Fruit fly (Drosophila melanogaster) whole organism, embryonic: ENCODE data around the gene Sf3b1.

Experiments used
- Atf-2 ChIP-seq: fragments of 200-800 bp; sonication (Bioruptor generic); optimal IDR thresholded peaks from 2 replicates; lab custom pipeline; 2016; ENCODE audit warnings: missing biosample characterization, missing genetic modification characterization
- Atf6 ChIP-seq: fragments of 200-800 bp; sonication (Bioruptor generic); IDR thresholded peaks from 2 replicates; pipeline ENCODE4 v1.3.6; 2022; ENCODE audit warnings: missing biosample characterization, missing genetic modification characterization
- CG10267 ChIP-seq: fragments of 200-800 bp; sonication (Bioruptor generic); optimal IDR thresholded peaks from 2 replicates; lab custom pipeline; 2018; ENCODE audit warnings: missing biosample characterization, mild to moderate bottlenecking, missing genetic modification characterization, moderate library complexity
- CG12104 ChIP-seq: fragments of 200-800 bp; sonication (Bioruptor generic); optimal IDR thresholded peaks from 3 replicates; lab custom pipeline; 2016; ENCODE audit warnings: missing biosample characterization, missing genetic modification characterization
- CG12155 ChIP-seq: fragments of 200-800 bp; sonication (Bioruptor generic); optimal IDR thresholded peaks from 3 replicates; lab custom pipeline; 2016; ENCODE audit warnings: missing biosample characterization, missing genetic modification characterization
- CG13624 ChIP-seq: fragments of 200-800 bp; sonication (Bioruptor generic); optimal IDR thresholded peaks from 2 replicates; lab custom pipeline; 2016; ENCODE audit warnings: missing biosample characterization, missing genetic modification characterization
- CG14860 ChIP-seq: fragments of 200-800 bp; sonication (Bioruptor generic); IDR thresholded peaks from 3 replicates; pipeline ENCODE4 v1.3.6; 2022; ENCODE audit warnings: missing biosample characterization, missing genetic modification characterization; ENCODE audit not compliant: partially characterized antibody
- CG14965 ChIP-seq: fragments of 200-800 bp; sonication (Bioruptor generic); optimal IDR thresholded peaks from 2 replicates; lab custom pipeline; 2016; ENCODE audit warnings: missing biosample characterization, missing genetic modification characterization, borderline replicate concordance
- CG17802 ChIP-seq: fragments of 200-800 bp; sonication (Bioruptor generic); optimal IDR thresholded peaks from 2 replicates; lab custom pipeline; 2018; ENCODE audit warnings: missing biosample characterization, mild to moderate bottlenecking, missing genetic modification characterization, moderate library complexity
- CG2120 ChIP-seq: fragments of 200-800 bp; sonication (Bioruptor generic); optimal IDR thresholded peaks from 3 replicates; lab custom pipeline; 2016; ENCODE audit warnings: missing biosample characterization, missing genetic modification characterization
- CG2889 ChIP-seq: fragments of 200-800 bp; sonication (Bioruptor generic); IDR thresholded peaks from 3 replicates; pipeline ENCODE4 v1.3.6; 2022; ENCODE audit warnings: missing biosample characterization, missing genetic modification characterization
- CG33557 ChIP-seq: fragments of 200-800 bp; sonication (Bioruptor generic); optimal IDR thresholded peaks from 2 replicates; lab custom pipeline; 2019; ENCODE audit warnings: missing biosample characterization, mild to moderate bottlenecking, missing genetic modification characterization, moderate library complexity
- CG3726 ChIP-seq: fragments of 200-800 bp; sonication (Bioruptor generic); IDR thresholded peaks from 3 replicates; pipeline ENCODE4, ENCODE4 v1.3.6; 2022; ENCODE audit warnings: missing biosample characterization, missing genetic modification characterization
- CG3995 ChIP-seq: fragments of 200-800 bp; sonication (Bioruptor generic); optimal IDR thresholded peaks from 3 replicates; lab custom pipeline; 2016; ENCODE audit warnings: missing biosample characterization, missing genetic modification characterization
- CG6654 ChIP-seq: fragments of 200-800 bp; sonication (Bioruptor generic); optimal IDR thresholded peaks from 2 replicates; lab custom pipeline; 2017; ENCODE audit warnings: missing biosample characterization, mild to moderate bottlenecking, missing genetic modification characterization
- CG9609 ChIP-seq: fragments of 200-800 bp; sonication (Bioruptor generic); optimal IDR thresholded peaks from 3 replicates; lab custom pipeline; 2016; ENCODE audit warnings: missing biosample characterization, missing genetic modification characterization
- Dad ChIP-seq: fragments of 200-800 bp; sonication (Bioruptor generic); optimal IDR thresholded peaks from 3 replicates; lab custom pipeline; 2016; ENCODE audit warnings: missing biosample characterization, missing genetic modification characterization
- Deaf1 ChIP-seq: fragments of 200-800 bp; optimal IDR thresholded peaks from 3 replicates; lab custom pipeline; 2019; ENCODE audit warnings: missing biosample characterization, mild to moderate bottlenecking, missing genetic modification characterization, moderate library complexity
- Hand ChIP-seq: fragments of 200-800 bp; sonication (Bioruptor generic); optimal IDR thresholded peaks from 2 replicates; lab custom pipeline; 2017; ENCODE audit warnings: mild to moderate bottlenecking, missing biosample characterization, missing genetic modification reagents, missing genetic modification characterization
- Lpt ChIP-seq: fragments of >200 bp; optimal IDR thresholded peaks from 2 replicates; lab custom pipeline; 2018; ENCODE audit warnings: missing biosample characterization, missing genetic modification characterization
- Nf-YC ChIP-seq: fragments of 200-800 bp; optimal IDR thresholded peaks from 3 replicates; lab custom pipeline; 2019; ENCODE audit warnings: missing biosample characterization, mild to moderate bottlenecking, missing genetic modification characterization, moderate library complexity
- Poxn ChIP-seq: fragments of 200-800 bp; sonication (Bioruptor generic); IDR thresholded peaks from 2 replicates; pipeline ENCODE4 v1.3.6; 2022; ENCODE audit warnings: missing biosample characterization, missing genetic modification characterization
- Spps ChIP-seq: fragments of 200-800 bp; sonication (Bioruptor generic); optimal IDR thresholded peaks from 2 replicates; lab custom pipeline; 2018; ENCODE audit warnings: missing biosample characterization, mild to moderate bottlenecking, missing genetic modification characterization
- al ChIP-seq: fragments of 200-800 bp; sonication (Bioruptor generic); IDR thresholded peaks from 2 replicates; pipeline ENCODE4 v1.3.6; 2022; ENCODE audit warnings: missing biosample characterization, missing genetic modification characterization
- ap ChIP-seq: fragments of 200-800 bp; sonication (Bioruptor generic); IDR thresholded peaks from 2 replicates; pipeline ENCODE4 v1.3.6; 2022; ENCODE audit warnings: missing biosample characterization, missing genetic modification characterization
- az2 ChIP-seq: fragments of 200-800 bp; sonication (Bioruptor generic); optimal IDR thresholded peaks from 3 replicates; lab custom pipeline; 2016; ENCODE audit warnings: missing biosample characterization, missing genetic modification characterization
- chinmo ChIP-seq: fragments of 200-800 bp; sonication (Bioruptor generic); IDR thresholded peaks from 4 replicates; pipeline ENCODE4 v1.3.6; 2022; ENCODE audit warnings: missing biosample characterization, missing genetic modification characterization; ENCODE audit not compliant: partially characterized antibody
- crol ChIP-seq: fragments of 200-800 bp; sonication (Bioruptor generic); IDR thresholded peaks from 2 replicates; pipeline ENCODE4 v1.3.6; 2022; ENCODE audit warnings: missing biosample characterization, missing genetic modification characterization
- dati ChIP-seq: fragments of 200-800 bp; sonication (Bioruptor generic); IDR thresholded peaks from 2 replicates; pipeline ENCODE4 v1.3.6; 2022; ENCODE audit warnings: missing biosample characterization, missing genetic modification characterization
- ewg ChIP-seq: fragments of 200-800 bp; sonication (Bioruptor generic); optimal IDR thresholded peaks from 3 replicates; lab custom pipeline; 2017; ENCODE audit warnings: mild to moderate bottlenecking, missing biosample characterization, missing genetic modification reagents, missing genetic modification characterization
- fd3F ChIP-seq: fragments of 200-800 bp; sonication (Bioruptor generic); optimal IDR thresholded peaks from 2 replicates; lab custom pipeline; 2018; ENCODE audit warnings: missing biosample characterization, mild to moderate bottlenecking, missing genetic modification characterization, moderate library complexity
- fd96Cb ChIP-seq: fragments of 200-800 bp; sonication (Bioruptor generic); optimal IDR thresholded peaks from 2 replicates; lab custom pipeline; 2018; ENCODE audit warnings: missing biosample characterization, mild to moderate bottlenecking, missing genetic modification characterization, moderate library complexity
- fu2 ChIP-seq: fragments of 200-800 bp; sonication (Bioruptor generic); optimal IDR thresholded peaks from 2 replicates; lab custom pipeline; 2016; ENCODE audit warnings: missing biosample characterization, missing genetic modification characterization
- gfzf ChIP-seq: fragments of 200-800 bp; sonication (Bioruptor generic); optimal IDR thresholded peaks from 2 replicates; lab custom pipeline; 2016; ENCODE audit warnings: missing biosample characterization, mild to moderate bottlenecking, missing genetic modification characterization, moderate library complexity
- hb ChIP-seq: fragments of 200-800 bp; sonication (Bioruptor generic); IDR thresholded peaks from 3 replicates; pipeline ENCODE4 v1.3.6; 2022; ENCODE audit warnings: missing biosample characterization, missing genetic modification characterization; ENCODE audit not compliant: partially characterized antibody
- kah ChIP-seq: fragments of 200-800 bp; sonication (Bioruptor generic); optimal IDR thresholded peaks from 2 replicates; lab custom pipeline; 2018; ENCODE audit warnings: missing biosample characterization, mild to moderate bottlenecking, missing genetic modification characterization
- nerfin-1 ChIP-seq: fragments of 200-800 bp; sonication (Bioruptor generic); optimal IDR thresholded peaks from 3 replicates; lab custom pipeline; 2019; ENCODE audit warnings: missing biosample characterization, mild to moderate bottlenecking, missing genetic modification characterization, moderate library complexity
- onecut ChIP-seq: fragments of 200-800 bp; sonication (Bioruptor generic); IDR thresholded peaks from 2 replicates; pipeline ENCODE4 v1.3.6; 2022; ENCODE audit warnings: missing biosample characterization, missing genetic modification characterization
- p53 ChIP-seq: fragments of 200-800 bp; sonication (Bioruptor generic); optimal IDR thresholded peaks from 2 replicates; lab custom pipeline; 2016; ENCODE audit warnings: missing biosample characterization, missing genetic modification characterization
- pan ChIP-seq, 4 experiments: fragments of >200 bp in 3 of 4; fragments of 200-800 bp in 1 of 4; sonication (Bioruptor generic) in 1 of 4; optimal IDR thresholded peaks in 3 of 4; IDR thresholded peaks in 1 of 4; 2 replicates each; pipeline versions ENCODE4 v1.3.6 to Lab custom; 2017 to 2022; ENCODE audit warnings: missing biosample characterization in 2 of 4, missing genetic modification characterization in 2 of 4, mixed read lengths in 1 of 4
- pb ChIP-seq: fragments of 200-800 bp; sonication (Bioruptor generic); optimal IDR thresholded peaks from 3 replicates; lab custom pipeline; 2016; ENCODE audit warnings: missing biosample characterization, missing genetic modification characterization
- pnt ChIP-seq: fragments of 200-800 bp; sonication (Bioruptor generic); optimal IDR thresholded peaks from 3 replicates; lab custom pipeline; 2016; ENCODE audit warnings: missing biosample characterization, missing genetic modification characterization
- ro ChIP-seq: fragments of 200-800 bp; sonication (Bioruptor generic); IDR thresholded peaks from 2 replicates; pipeline ENCODE4 v1.3.6; 2022; ENCODE audit warnings: missing biosample characterization, missing genetic modification characterization
- run ChIP-seq: fragments of 200-800 bp; sonication (Bioruptor generic); optimal IDR thresholded peaks from 3 replicates; lab custom pipeline; 2018; ENCODE audit warnings: missing biosample characterization, mild to moderate bottlenecking, missing genetic modification characterization
- shn ChIP-seq: fragments of 200-800 bp; sonication (Bioruptor generic); optimal IDR thresholded peaks from 3 replicates; lab custom pipeline; 2016; ENCODE audit warnings: missing biosample characterization, missing genetic modification characterization
- slou ChIP-seq: fragments of 200-800 bp; sonication (Bioruptor generic); optimal IDR thresholded peaks from 3 replicates; lab custom pipeline; 2016; ENCODE audit warnings: missing biosample characterization, missing genetic modification characterization
- slp2 ChIP-seq: fragments of 200-800 bp; sonication (Bioruptor generic); optimal IDR thresholded peaks from 2 replicates; lab custom pipeline; 2016; ENCODE audit warnings: missing biosample characterization, missing genetic modification characterization
- trh ChIP-seq: fragments of 200-800 bp; sonication (Bioruptor generic); optimal IDR thresholded peaks from 2 replicates; lab custom pipeline; 2016; ENCODE audit warnings: missing biosample characterization, missing genetic modification characterization
- unc-4 ChIP-seq: fragments of 200-800 bp; sonication (Bioruptor generic); IDR thresholded peaks from 2 replicates; pipeline ENCODE4 v1.3.6; 2022; ENCODE audit warnings: missing biosample characterization, missing genetic modification characterization; ENCODE audit not compliant: partially characterized antibody
- zen ChIP-seq: fragments of 200-800 bp; sonication (Bioruptor generic); optimal IDR thresholded peaks from 3 replicates; lab custom pipeline; 2018; ENCODE audit warnings: missing biosample characterization, mild to moderate bottlenecking, missing genetic modification characterization, moderate library complexity
- zfh1 ChIP-seq: fragments of 200-800 bp; sonication (Bioruptor generic); IDR thresholded peaks from 3 replicates; pipeline ENCODE4 v1.3.6; 2022; ENCODE audit warnings: missing biosample characterization, missing genetic modification characterization

The Sf3b1 gene

dm6 chr2L:522752-523151, 45.4 kb upstream of the Sf3b1 start (continued):
- TF ChIP-seq Lpt (GFP tag; lab: Kevin White, UChicago) (no peak), gfzf (GFP tag; lab: Kevin White, UChicago) (no peak), Spps (tag; lab: Kevin White, UChicago) (peak; percentile 53), chinmo (GFP tag; lab: Robert Waterston, UW) (no peak), onecut (GFP tag; lab: Robert Waterston, UW) (peak; percentile 22; the same call in 1 of the 2 replicates), Atf-2 (GFP tag; lab: Kevin White, UChicago) (peak; percentile 29), CG12104 (GFP tag; lab: Kevin White, UChicago) (peak; percentile 14), CG6654 (GFP tag; lab: Kevin White, UChicago) (peak; percentile 19), CG10267 (tag; lab: Kevin White, UChicago) (peak; percentile 55), fd96Cb (peak; percentile 57), CG13624 (GFP tag; lab: Kevin White, UChicago) (no peak), Poxn (GFP tag; lab: Robert Waterston, UW) (no peak), al (no peak), az2 (GFP tag; lab: Kevin White, UChicago) (peak; percentile 64), Deaf1 (tag; lab: Kevin White, UChicago) (no peak), unc-4 (GFP tag; lab: Robert Waterston, UW) (no peak), pnt (GFP tag; lab: Kevin White, UChicago) (peak; percentile 10), ro (no peak), CG17802 (tag; lab: Kevin White, UChicago) (peak; percentile 13), zen (peak; percentile 80), ewg (no peak), Dad (GFP tag; lab: Kevin White, UChicago) (no peak), CG2120 (GFP tag; lab: Kevin White, UChicago) (no peak), Nf-YC (tag; lab: Kevin White, UChicago) (no peak), CG3995 (GFP tag; lab: Kevin White, UChicago) (no peak), CG14965 (GFP tag; lab: Kevin White, UChicago) (no peak), CG3726 (GFP tag; lab: Robert Waterston, UW) (peak; percentile 42; the same call in 1 of the 3 replicates), zfh1 (GFP tag; lab: Robert Waterston, UW) (peak; percentile 67), ap (peak; percentile 48; the same call in 1 of the 2 replicates), Atf6 (no peak), pan (optimal IDR thresholded peaks at IDR 0.05; lab: Kevin White, UChicago) (no peak), pan (GFP tag; optimal IDR thresholded peaks at IDR 0.05 in 1 of 2, IDR thresholded peaks at IDR 0.05 in 1 of 2) (peak in 1 of 2 experiments; percentile 72), CG14860 (no peak), fd3F (GFP tag; lab: Kevin White, UChicago) (no peak), fu2 (no peak)
- TF ChIP-seq, all 482 proteins: peak for 198

dm6 chr2L:523165-523835, 44.8 kb upstream of the Sf3b1 start:
- no peak for TF ChIP-seq CG12155 (GFP tag; lab: Kevin White, UChicago)
- TF ChIP-seq pb, result peak; percentile 32
- peak; percentile 5 for TF ChIP-seq slp2
- TF ChIP-seq CG2889, result no peak
- TF ChIP-seq crol (GFP tag; lab: Robert Waterston, UW), result peak; percentile 56
- no peak for TF ChIP-seq trh (GFP tag; lab: Kevin White, UChicago)
- no peak for TF ChIP-seq CG9609 (GFP tag; lab: Kevin White, UChicago)
- TF ChIP-seq nerfin-1 (tag; lab: Kevin White, UChicago), result peak; percentile 77
- TF ChIP-seq hb (GFP tag; lab: Robert Waterston, UW), result no peak
- no peak for TF ChIP-seq run (tag; lab: Kevin White, UChicago)
- peak; percentile 28 for TF ChIP-seq CG33557 (GFP tag; lab: Kevin White, UChicago)
- TF ChIP-seq CG3726 (GFP tag; lab: Robert Waterston, UW), result no peak
- no peak for TF ChIP-seq slou (GFP tag; lab: Kevin White, UChicago)
- no peak for TF ChIP-seq p53 (GFP tag; lab: Kevin White, UChicago)
- TF ChIP-seq shn, result peak; percentile 61
- TF ChIP-seq kah (GFP tag; lab: Kevin White, UChicago), result no peak
- no peak for TF ChIP-seq dati (GFP tag; lab: Robert Waterston, UW)
- TF ChIP-seq Hand (GFP tag; lab: Kevin White, UChicago), result peak; percentile 19
